Fruit fly (Drosophila melanogaster): Measurements from ENCODE around the gene mey.

DNA sequence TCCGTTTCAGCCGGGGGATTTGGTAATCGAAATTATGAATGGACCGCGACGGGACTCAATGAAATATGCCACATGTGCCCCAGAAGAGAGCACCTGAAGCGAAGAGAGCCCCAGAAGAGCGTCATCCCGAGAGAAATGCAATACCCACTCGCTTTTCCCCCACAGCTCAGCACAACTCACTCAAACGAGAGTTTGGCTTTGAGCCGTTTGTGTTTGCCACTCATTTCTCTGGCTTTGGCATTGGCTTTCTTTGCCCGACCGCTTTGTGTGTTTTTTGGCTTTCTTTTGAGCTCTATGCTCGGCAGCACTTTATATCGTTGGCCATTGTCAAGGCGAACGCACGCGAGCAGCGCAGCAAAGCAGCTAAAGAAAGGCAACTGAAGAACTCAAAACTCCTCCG, 43.7 kb downstream of the mey start, which contains the start of gene nyo:
- no peak for TF ChIP-seq CG8478 (optimal IDR thresholded peaks at IDR 0.05)
- TF ChIP-seq psq (optimal IDR thresholded peaks at IDR 0.05), result no peak
- TF ChIP-seq pan (optimal IDR thresholded peaks at IDR 0.05), result no peak
